Worm (Caenorhabditis elegans) whole organism, L2 larva: ENCODE results near the gene ZK666.14.

Experiments
- ZK546.5 ChIP-seq: sonication (generic microtip); optimal IDR thresholded peaks from 2 replicates; lab custom pipeline; 2017; ENCODE audit warnings: missing biosample characterization, missing genetic modification characterization
- ama-1 ChIP-seq: fragments of 150-350 bp; optimal IDR thresholded peaks from 2 replicates; lab custom pipeline; 2018; ENCODE audit warnings: inconsistent platforms
- ceh-82 ChIP-seq: fragments of 150-350 bp; optimal IDR thresholded peaks from 2 replicates; lab custom pipeline; 2014; ENCODE audit warnings: missing biosample characterization, missing genetic modification characterization
- nhr-23 ChIP-seq: fragments of 150-350 bp; optimal IDR thresholded peaks from 2 replicates; lab custom pipeline; 2014; ENCODE audit warnings: missing biosample characterization, missing genetic modification reagents, missing genetic modification characterization

DNA sequence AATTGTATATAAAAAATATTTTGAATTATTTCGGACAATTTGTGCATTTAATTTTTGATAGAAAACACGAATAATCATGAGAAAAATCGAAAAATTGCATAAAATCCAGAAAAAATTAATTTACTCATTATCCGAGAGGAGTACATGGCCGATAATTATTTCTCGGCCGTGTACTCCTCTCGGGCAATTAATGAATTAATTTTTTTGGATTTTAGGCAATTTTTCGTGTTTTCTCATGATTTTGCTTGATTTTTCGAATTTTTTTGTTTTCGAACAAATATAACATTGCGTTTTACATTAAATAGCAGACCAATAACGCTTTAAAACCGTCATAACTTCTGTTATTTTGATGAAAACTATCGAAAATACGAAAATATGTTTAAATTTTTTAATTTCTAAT lies 43.4 kb downstream of the ZK666.14 start:
- TF ChIP-seq ceh-82 (tag; lab: Kevin White, UChicago): no peak
- no peak for TF ChIP-seq nhr-23 (tag; lab: Kevin White, UChicago)
- no peak for TF ChIP-seq ama-1 (lab: Kevin White, UChicago)
- TF ChIP-seq ZK546.5: no peak
